Fruit fly (Drosophila melanogaster): ENCODE measurements around the gene Ranbp21.

Ranbp21 gene

dm6 chrX:19651757-19652419 lies at the start of gene Ranbp21, which contains the start of gene Elys (continued):
- TF ChIP-seq Med (GFP tag) (peak; percentile 91), danr (GFP tag; IDR thresholded peaks at IDR 0.05) (no peak), tgo (GFP tag; IDR thresholded peaks at IDR 0.05) (peak; percentile 44; the same call in 1 of the 3 replicates), Mad (GFP tag; optimal IDR thresholded peaks at IDR 0.05) (peak; percentile 62), Dll (GFP tag; IDR thresholded peaks at IDR 0.05; ENCODE audit: partially characterized antibody) (peak; percentile 31; the same call in 1 of the 4 replicates), chinmo (GFP tag; IDR thresholded peaks at IDR 0.05; ENCODE audit: partially characterized antibody) (0 out of 4 replicates have a peak, but pooled peaks have one; percentile 34), croc (GFP tag; conservative IDR thresholded peaks at IDR 0.05) (no peak), D19B (GFP tag; optimal IDR thresholded peaks at IDR 0.05) (no peak), tna (GFP tag; IDR thresholded peaks at IDR 0.05; ENCODE audit: partially characterized antibody) (no peak), CG15479 (GFP tag; optimal IDR thresholded peaks at IDR 0.05) (peak; percentile 76), Chrac-16 (GFP tag; optimal IDR thresholded peaks at IDR 0.05) (peak; percentile 71), CTCF (GFP tag; optimal IDR thresholded peaks at IDR 0.05) (no peak), CG6689 (GFP tag; IDR thresholded peaks at IDR 0.05) (peak; percentile 67), bsh (GFP tag; optimal IDR thresholded peaks at IDR 0.05) (peak in 1 of 2 experiments; percentile 31), pros (GFP tag; optimal IDR thresholded peaks at IDR 0.05) (no peak), nau (GFP tag; optimal IDR thresholded peaks at IDR 0.05) (no peak), unc-4 (GFP tag; IDR thresholded peaks at IDR 0.05; ENCODE audit: partially characterized antibody) (peak; percentile 44; the same call in 1 of the 2 replicates), Sox100B (GFP tag; optimal IDR thresholded peaks at IDR 0.05) (no peak), Lim3 (GFP tag; IDR thresholded peaks at IDR 0.05) (no peak), GATAe (GFP tag; conservative IDR thresholded peaks at IDR 0.05) (no peak), CG16863 (GFP tag; optimal IDR thresholded peaks at IDR 0.05) (peak; percentile 56), Dbx (GFP tag; IDR thresholded peaks at IDR 0.05) (peak; percentile 72), Dref (GFP tag; IDR thresholded peaks at IDR 0.05) (peak; percentile 33), MBD-R2 (GFP tag; IDR thresholded peaks at IDR 0.05) (peak; percentile 68), Camta (GFP tag; optimal IDR thresholded peaks at IDR 0.05) (peak; percentile 23), CG2889 (GFP tag; IDR thresholded peaks at IDR 0.05) (0 out of 3 replicates have a peak, but pooled peaks have one; percentile 27), mam (GFP tag; optimal IDR thresholded peaks at IDR 0.05) (peak; percentile 66), Drgx (GFP tag; IDR thresholded peaks at IDR 0.05) (no peak), CG17328 (GFP tag; IDR thresholded peaks at IDR 0.05) (peak; percentile 33; the same call in 1 of the 2 replicates), CG14014 (GFP tag; IDR thresholded peaks at IDR 0.05) (0 out of 2 replicates have a peak, but pooled peaks have one; percentile 29), ci (GFP tag; IDR thresholded peaks at IDR 0.05) (peak; percentile 56; the same call in 1 of the 3 replicates), grau (tag; optimal IDR thresholded peaks at IDR 0.05) (peak; percentile 40), br (optimal IDR thresholded peaks at IDR 0.05) (no peak), CG7928 (GFP tag; optimal IDR thresholded peaks at IDR 0.05) (no peak), CG9215 (GFP tag; IDR thresholded peaks at IDR 0.05) (peak; percentile 62), CG12744 (GFP tag; optimal IDR thresholded peaks at IDR 0.05) (peak; percentile 21), gfzf (GFP tag; optimal IDR thresholded peaks at IDR 0.05) (peak; percentile 28), trem (tag; optimal IDR thresholded peaks at IDR 0.05) (peak; percentile 51), bbx (GFP tag; IDR thresholded peaks at IDR 0.05; ENCODE audit: partially characterized antibody) (0 out of 2 replicates have a peak, but pooled peaks have one; percentile 12), Hsf (GFP tag; optimal IDR thresholded peaks at IDR 0.05) (peak; percentile 69), hb (GFP tag; IDR thresholded peaks at IDR 0.05; ENCODE audit: partially characterized antibody) (0 out of 3 replicates have a peak, but pooled peaks have one; percentile 56), cad (GFP tag; optimal IDR thresholded peaks at IDR 0.05) (no peak), gro (GFP tag; optimal IDR thresholded peaks at IDR 0.05) (no peak), tin (GFP tag; optimal IDR thresholded peaks at IDR 0.05) (peak; percentile 48), CG8290 (GFP tag; optimal IDR thresholded peaks at IDR 0.05) (no peak), CG8290 (tag; optimal IDR thresholded peaks at IDR 0.05) (peak in 1 of 2 experiments; percentile 27), CG3838 (GFP tag; optimal IDR thresholded peaks at IDR 0.05) (no peak), CG9876 (GFP tag; optimal IDR thresholded peaks at IDR 0.05) (peak; percentile 19), pita (GFP tag; optimal IDR thresholded peaks at IDR 0.05) (no peak), Rfx (GFP tag; IDR thresholded peaks at IDR 0.05) (peak; percentile 66; the same call in 1 of the 2 replicates), dmrt99B (tag; optimal IDR thresholded peaks at IDR 0.05) (no peak)

Measured in whole organism, embryonic.